Worm (Caenorhabditis elegans): Measurements from ENCODE around the gene str-225.
"Not testable (repeated sequence)": the region's sequence is repeated elsewhere in the genome, so short reads cannot be mapped to it uniquely, and the experiment has no call there.

DNA sequence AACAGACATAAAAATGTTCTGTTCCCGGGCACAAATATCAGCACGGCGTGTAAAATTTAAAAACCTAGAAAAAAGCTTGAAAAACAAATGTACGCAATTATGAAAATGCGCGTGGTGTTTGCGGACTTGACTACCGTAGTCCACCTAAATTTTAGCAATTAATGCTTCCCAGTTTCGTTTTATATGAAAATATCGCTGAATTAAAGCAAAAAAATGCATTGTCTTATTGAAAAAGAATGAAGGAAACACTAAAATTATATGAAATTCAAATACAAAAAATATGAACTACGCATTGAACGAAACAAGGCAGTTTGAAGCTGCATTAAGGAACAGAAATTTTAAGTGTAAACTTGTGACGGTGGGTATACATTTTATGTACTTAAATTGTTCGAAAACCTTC is 1.4 kb upstream of the str-225 start, which contains the start of gene ugt-64:
- not testable (repeated sequence) for TF ChIP-seq ceh-36 (tag; optimal IDR thresholded peaks at IDR 0.05); B0310.2 (tag; optimal IDR thresholded peaks at IDR 0.05); hmbx-1 (tag; optimal IDR thresholded peaks at IDR 0.05); tra-4 (tag; optimal IDR thresholded peaks at IDR 0.05); pes-1 (GFP tag; IDR thresholded peaks at IDR 0.05); flt-1 (GFP tag; IDR thresholded peaks at IDR 0.05); ets-7 (tag; optimal IDR thresholded peaks at IDR 0.05); hnd-1 (tag; optimal IDR thresholded peaks at IDR 0.05); scrt-1 (GFP tag; IDR thresholded peaks at IDR 0.05); ama-1 (optimal IDR thresholded peaks at IDR 0.05)

Measured in whole organism, early embryonic.